5 worm cellular contexts compared by ENCODE assay signal in the genomic region with DNA sequence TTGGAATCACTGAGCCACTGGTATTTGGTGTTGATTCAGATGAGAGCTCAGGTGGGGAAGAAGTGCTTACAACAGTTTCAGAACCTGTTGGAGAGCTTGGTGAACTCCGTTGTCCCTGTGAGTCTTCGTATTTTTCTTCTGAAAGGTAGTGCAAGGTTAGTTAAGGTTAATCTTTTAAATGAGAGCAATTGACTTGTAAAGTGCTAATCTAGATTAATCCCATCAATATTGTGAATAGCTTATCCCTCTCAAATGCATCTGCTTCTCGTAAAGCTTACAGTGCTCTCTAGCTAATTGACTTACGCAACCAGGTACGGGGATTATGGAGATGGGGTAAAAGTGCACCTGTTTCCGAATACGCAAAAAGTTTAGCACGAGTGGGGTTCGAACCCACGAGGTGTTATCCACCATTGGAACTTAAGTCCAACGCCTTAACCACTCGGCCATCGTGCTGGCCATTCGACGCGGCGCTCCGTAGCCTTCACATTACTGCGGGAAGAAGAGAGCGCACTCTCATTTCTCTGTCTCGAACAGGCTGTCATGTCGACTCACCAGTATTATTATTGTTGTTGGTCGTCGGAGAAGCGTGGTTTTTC.
TF ChIP-seq lines count a peak whose summit lies in the region.

No protein-coding gene starts in this region.

TF ChIP-seq in whole organism, L1 larva, 84 proteins besides CTCF, POLR2A, EP300 and RAD21 (continues in another document):
- TF ChIP-seq zag-1 (tag; optimal IDR thresholded peaks at IDR 0.05; lab: Kevin White, UChicago) (no peak), C16A3.4 (tag; optimal IDR thresholded peaks at IDR 0.05; lab: Kevin White, UChicago) (peak; percentile 56), dpl-1 (GFP tag; optimal IDR thresholded peaks at IDR 0.05; lab: Kevin White, UChicago) (peak in 2 of 3 experiments; percentile 10 to 18), nhr-85 (tag; lab: Kevin White, UChicago) (peak; percentile 57), nhr-20 (tag; optimal IDR thresholded peaks at IDR 0.05; lab: Kevin White, UChicago) (peak; percentile 63), alr-1 (tag; optimal IDR thresholded peaks at IDR 0.05; lab: Kevin White, UChicago; ENCODE audit: borderline replicate concordance) (no peak), xbp-1 (tag; optimal IDR thresholded peaks at IDR 0.05; lab: Kevin White, UChicago) (peak; percentile 17), ceh-8 (GFP tag; optimal IDR thresholded peaks at IDR 0.05; lab: Kevin White, UChicago) (peak; percentile 11), lin-13 (GFP tag; optimal IDR thresholded peaks at IDR 0.05; lab: Kevin White, UChicago) (peak; percentile 28), elt-2 (tag; optimal IDR thresholded peaks at IDR 0.05; lab: Kevin White, UChicago) (peak; percentile 25), rnt-1 (tag; optimal IDR thresholded peaks at IDR 0.05; lab: Kevin White, UChicago) (peak; percentile 67), lin-14 (GFP tag; optimal IDR thresholded peaks at IDR 0.05; lab: Kevin White, UChicago) (peak; percentile 42), unc-30 (tag; optimal IDR thresholded peaks at IDR 0.05; lab: Kevin White, UChicago) (no peak), elt-3 (tag; optimal IDR thresholded peaks at IDR 0.05; lab: Kevin White, UChicago) (peak in 1 of 6 experiments; percentile 13), aly-2 (tag; optimal IDR thresholded peaks at IDR 0.05; lab: Kevin White, UChicago) (no peak), nhr-90 (tag; optimal IDR thresholded peaks at IDR 0.05; lab: Kevin White, UChicago; ENCODE audit: poor library complexity) (peak; percentile 50)

TF ChIP-seq in whole organism, L3 larva, 47 proteins besides CTCF, POLR2A, EP300 and RAD21:
- TF ChIP-seq snpc-4 (tag; optimal IDR thresholded peaks at IDR 0.05; lab: Kevin White, UChicago) = peak; percentile 19
- no peak for TF ChIP-seq zag-1 (tag; optimal IDR thresholded peaks at IDR 0.05; lab: Kevin White, UChicago)
- TF ChIP-seq egl-27 (tag; optimal IDR thresholded peaks at IDR 0.05; lab: Kevin White, UChicago) = no peak
- TF ChIP-seq nfya-1 (tag; optimal IDR thresholded peaks at IDR 0.05; lab: Kevin White, UChicago; ENCODE audit: insufficient read depth) = peak; percentile 16
- peak; percentile 31 for TF ChIP-seq lin-39 (tag; optimal IDR thresholded peaks at IDR 0.05; lab: Kevin White, UChicago)
- TF ChIP-seq elt-3 (tag; optimal IDR thresholded peaks at IDR 0.05; lab: Kevin White, UChicago) = peak in 1 of 3 experiments; percentile 1
- no peak for TF ChIP-seq eor-1 (tag; optimal IDR thresholded peaks at IDR 0.05; lab: Kevin White, UChicago)
- TF ChIP-seq ceh-9 (tag; optimal IDR thresholded peaks at IDR 0.05; lab: Kevin White, UChicago) = no peak
- no peak for TF ChIP-seq sea-2 (GFP tag; optimal IDR thresholded peaks at IDR 0.05; lab: Kevin White, UChicago)
- TF ChIP-seq nhr-43 (tag; optimal IDR thresholded peaks at IDR 0.05; lab: Kevin White, UChicago; ENCODE audit: poor library complexity, severe bottlenecking) = peak; percentile 23
- peak; percentile 32 for TF ChIP-seq pha-4 (tag; optimal IDR thresholded peaks at IDR 0.05; lab: Kevin White, UChicago)
- TF ChIP-seq nhr-28 (tag; optimal IDR thresholded peaks at IDR 0.05; lab: Kevin White, UChicago) = no peak
- peak; percentile 46 for TF ChIP-seq elt-2 (tag; optimal IDR thresholded peaks at IDR 0.05; lab: Kevin White, UChicago)
- TF ChIP-seq hmg-11 (tag; optimal IDR thresholded peaks at IDR 0.05; lab: Kevin White, UChicago) = peak; percentile 85

TF ChIP-seq in whole organism, early embryonic, 17 proteins besides CTCF, POLR2A, EP300 and RAD21:
- TF ChIP-seq ets-7 (tag; optimal IDR thresholded peaks at IDR 0.05; lab: Kevin White, UChicago) (no peak), tra-4 (tag; optimal IDR thresholded peaks at IDR 0.05; lab: Kevin White, UChicago) (no peak), B0310.2 (tag; optimal IDR thresholded peaks at IDR 0.05; lab: Kevin White, UChicago) (peak; percentile 47), F13C5.2 (tag; optimal IDR thresholded peaks at IDR 0.05; lab: Kevin White, UChicago) (peak; percentile 66), sea-1 (GFP tag; conservative IDR thresholded peaks at IDR 0.05; lab: Robert Waterston, UW) (no peak), ceh-36 (tag; optimal IDR thresholded peaks at IDR 0.05; lab: Kevin White, UChicago) (peak; percentile 89), pes-1 (GFP tag; IDR thresholded peaks at IDR 0.05; lab: Robert Waterston, UW) (peak; percentile 78), hmbx-1 (tag; optimal IDR thresholded peaks at IDR 0.05; lab: Kevin White, UChicago) (no peak), flt-1 (GFP tag; IDR thresholded peaks at IDR 0.05; lab: Robert Waterston, UW) (peak; percentile 56; the same call in 1 of the 2 replicates), ceh-13 (GFP tag; optimal IDR thresholded peaks at IDR 0.05; lab: Kevin White, UChicago) (peak; percentile 38), hnd-1 (tag; optimal IDR thresholded peaks at IDR 0.05; lab: Kevin White, UChicago) (peak; percentile 59), tbx-11 (GFP tag; IDR thresholded peaks at IDR 0.05; lab: Robert Waterston, UW) (peak; percentile 78), tbx-37 (GFP tag; conservative IDR thresholded peaks at IDR 0.05; lab: Robert Waterston, UW) (peak; percentile 64), aly-1 (tag; optimal IDR thresholded peaks at IDR 0.05; lab: Kevin White, UChicago) (no peak), hmg-4 (GFP tag; optimal IDR thresholded peaks at IDR 0.05; lab: Kevin White, UChicago) (peak; percentile 62), ama-1 (optimal IDR thresholded peaks at IDR 0.05; lab: Kevin White, UChicago) (no peak), scrt-1 (GFP tag; IDR thresholded peaks at IDR 0.05; lab: Robert Waterston, UW) (peak; percentile 75)
TF ChIP-seq in whole organism, early embryonic: peak in this region for 11.

TF ChIP-seq in whole organism, midembryonic, 9 proteins besides CTCF, POLR2A, EP300 and RAD21:
- TF ChIP-seq cog-1 (tag; optimal IDR thresholded peaks at IDR 0.05; lab: Kevin White, UChicago) = peak; percentile 11
- no peak; the same call in 1 of the 2 replicates for TF ChIP-seq klf-2 (GFP tag; conservative IDR thresholded peaks at IDR 0.05; lab: Robert Waterston, UW)
- peak; percentile 41; the same call in 1 of the 2 replicates for TF ChIP-seq T22C8.4 (GFP tag; IDR thresholded peaks at IDR 0.05; lab: Robert Waterston, UW)
- TF ChIP-seq flt-1 (GFP tag; IDR thresholded peaks at IDR 0.05; lab: Robert Waterston, UW) = peak; percentile 80; the same call in 1 of the 2 replicates
- TF ChIP-seq ztf-29 (GFP tag; IDR thresholded peaks at IDR 0.05; lab: Robert Waterston, UW) = peak; percentile 50; the same call in 1 of the 2 replicates
- TF ChIP-seq ref-1 (GFP tag; conservative IDR thresholded peaks at IDR 0.05; lab: Robert Waterston, UW) = 0 out of 2 replicates have a peak, but pooled peaks have one; percentile 39
- peak; percentile 80 for TF ChIP-seq ztf-23 (GFP tag; IDR thresholded peaks at IDR 0.05; lab: Robert Waterston, UW)
- TF ChIP-seq tab-1 (GFP tag; IDR thresholded peaks at IDR 0.05; lab: Robert Waterston, UW) = peak; percentile 82
- no peak for TF ChIP-seq med-1 (GFP tag; optimal IDR thresholded peaks at IDR 0.05; lab: Kevin White, UChicago; ENCODE audit: insufficient read depth)

TF ChIP-seq in whole organism, young adult, 124 proteins besides CTCF, POLR2A, EP300 and RAD21 (continues in another document):
- TF ChIP-seq F33H1.4 (GFP tag; IDR thresholded peaks at IDR 0.05; lab: Robert Waterston, UW) (0 out of 2 replicates have a peak, but pooled peaks have one; percentile 13), F23B12.7 (tag; optimal IDR thresholded peaks at IDR 0.05; lab: Kevin White, UChicago; ENCODE audit: insufficient read depth) (no peak), mcd-1 (GFP tag; IDR thresholded peaks at IDR 0.05; lab: Robert Waterston, UW) (peak; percentile 38; the same call in 1 of the 2 replicates), zim-3 (tag; optimal IDR thresholded peaks at IDR 0.05; lab: Kevin White, UChicago) (peak; percentile 54), ztf-26 (tag; optimal IDR thresholded peaks at IDR 0.05; lab: Kevin White, UChicago) (no peak), lin-26 (GFP tag; IDR thresholded peaks at IDR 0.05; lab: Robert Waterston, UW) (peak; percentile 86), madf-3 (GFP tag; IDR thresholded peaks at IDR 0.05; lab: Robert Waterston, UW) (0 out of 2 replicates have a peak, but pooled peaks have one; percentile 55), ztf-28 (GFP tag; IDR thresholded peaks at IDR 0.05; lab: Robert Waterston, UW) (0 out of 2 replicates have a peak, but pooled peaks have one; percentile 50), unc-62 (GFP tag; optimal IDR thresholded peaks at IDR 0.05; lab: Kevin White, UChicago) (no peak), mel-28 (tag; optimal IDR thresholded peaks at IDR 0.05; lab: Kevin White, UChicago; ENCODE audit: borderline replicate concordance) (no peak), hlh-12 (tag; optimal IDR thresholded peaks at IDR 0.05; lab: Kevin White, UChicago) (no peak), lsy-27 (tag; optimal IDR thresholded peaks at IDR 0.05; lab: Kevin White, UChicago; ENCODE audit: borderline replicate concordance, insufficient read depth) (no peak), Y95B8A.8 (GFP tag; IDR thresholded peaks at IDR 0.05; lab: Robert Waterston, UW) (no peak), nhr-120 (GFP tag; IDR thresholded peaks at IDR 0.05; lab: Robert Waterston, UW) (no peak), attf-5 (GFP tag; optimal IDR thresholded peaks at IDR 0.05; lab: Kevin White, UChicago) (peak; percentile 35), Y53G8AR.9 (GFP tag; conservative IDR thresholded peaks at IDR 0.05; lab: Robert Waterston, UW) (0 out of 2 replicates have a peak, but pooled peaks have one; percentile 57), zfh-2 (GFP tag; conservative IDR thresholded peaks at IDR 0.05; lab: Robert Waterston, UW) (peak; percentile 59; the same call in 1 of the 2 replicates), rcor-1 (GFP tag; IDR thresholded peaks at IDR 0.05; lab: Robert Waterston, UW) (peak; percentile 64), tbx-9 (tag; optimal IDR thresholded peaks at IDR 0.05; lab: Kevin White, UChicago; ENCODE audit: borderline replicate concordance) (no peak), B0019.2 (GFP tag; conservative IDR thresholded peaks at IDR 0.05; lab: Robert Waterston, UW) (no peak), ZK185.1 (tag; optimal IDR thresholded peaks at IDR 0.05; lab: Kevin White, UChicago; ENCODE audit: poor library complexity, severe bottlenecking) (peak; percentile 31), F57C9.4 (tag; optimal IDR thresholded peaks at IDR 0.05; lab: Kevin White, UChicago) (no peak), somi-1 (GFP tag; optimal IDR thresholded peaks at IDR 0.05; lab: Kevin White, UChicago) (peak; percentile 57), sdz-38 (tag; optimal IDR thresholded peaks at IDR 0.05; lab: Kevin White, UChicago) (no peak), K12H6.12 (tag; optimal IDR thresholded peaks at IDR 0.05; lab: Kevin White, UChicago) (peak; percentile 13), ccch-3 (GFP tag; optimal IDR thresholded peaks at IDR 0.05; lab: Kevin White, UChicago) (no peak), F10E7.11 (tag; optimal IDR thresholded peaks at IDR 0.05; lab: Kevin White, UChicago) (no peak), lin-40 (tag; optimal IDR thresholded peaks at IDR 0.05; lab: Kevin White, UChicago) (peak; percentile 26), F52B5.7 (tag; optimal IDR thresholded peaks at IDR 0.05; lab: Kevin White, UChicago) (peak; percentile 12), ceh-40 (GFP tag; IDR thresholded peaks at IDR 0.05; lab: Robert Waterston, UW) (no peak)
